Worm (Caenorhabditis elegans): ENCODE measurements around the gene D2063.1.

- TF ChIP-seq flt-1 (GFP tag; IDR thresholded peaks at IDR 0.05) (no peak), ama-1 (optimal IDR thresholded peaks at IDR 0.05) (no peak), hmbx-1 (tag; optimal IDR thresholded peaks at IDR 0.05) (no peak), ceh-13 (GFP tag; optimal IDR thresholded peaks at IDR 0.05) (no peak), sea-1 (GFP tag; conservative IDR thresholded peaks at IDR 0.05) (no peak), aly-1 (tag; optimal IDR thresholded peaks at IDR 0.05) (no peak), tbx-11 (GFP tag; IDR thresholded peaks at IDR 0.05) (no peak), hmg-4 (GFP tag; optimal IDR thresholded peaks at IDR 0.05) (no peak)
Observed at ce11 chrV:4371309-4371933, 44.5 kb downstream of the D2063.1 start, which contains the start of the genes gmpr-1 and fipp-1.
